Fruit fly (Drosophila melanogaster) whole organism, embryonic: ENCODE measurements around the gene CG14440.

Experiments
- Ada2b ChIP-seq: fragments of 200-800 bp; sonication (Bioruptor generic); IDR thresholded peaks from 2 replicates; pipeline ENCODE4 v1.3.6; 2022; ENCODE audit warnings: missing biosample characterization, missing genetic modification characterization
- Aef1 ChIP-seq: fragments of 200-800 bp; sonication (Bioruptor generic); IDR thresholded peaks from 3 replicates; pipeline ENCODE4 v1.3.6; 2022; ENCODE audit warnings: missing biosample characterization, missing genetic modification characterization
- B-H2 ChIP-seq: fragments of 200-800 bp; sonication (Bioruptor generic); optimal IDR thresholded peaks from 2 replicates; lab custom pipeline; 2018; ENCODE audit warnings: missing biosample characterization, mild to moderate bottlenecking, missing genetic modification characterization
- CG10462 ChIP-seq: fragments of 200-800 bp; sonication (Bioruptor generic); optimal IDR thresholded peaks from 2 replicates; lab custom pipeline; 2016; ENCODE audit warnings: missing biosample characterization, missing genetic modification characterization
- CG11723 ChIP-seq: fragments of 200-800 bp; sonication (Bioruptor generic); optimal IDR thresholded peaks from 2 replicates; lab custom pipeline; 2017; ENCODE audit warnings: missing biosample characterization, mild to moderate bottlenecking, missing genetic modification characterization
- CG12219 ChIP-seq: fragments of 200-800 bp; sonication (Bioruptor generic); optimal IDR thresholded peaks from 3 replicates; lab custom pipeline; 2018; ENCODE audit warnings: missing biosample characterization, mild to moderate bottlenecking, missing genetic modification characterization
- CG12769 ChIP-seq: fragments of 200-800 bp; sonication (Bioruptor generic); optimal IDR thresholded peaks from 2 replicates; lab custom pipeline; 2019; ENCODE audit warnings: missing biosample characterization, mild to moderate bottlenecking, missing genetic modification characterization, moderate library complexity
- CG13775 ChIP-seq: fragments of 200-800 bp; sonication (Bioruptor generic); optimal IDR thresholded peaks from 3 replicates; lab custom pipeline; 2017; ENCODE audit warnings: missing biosample characterization, mild to moderate bottlenecking, missing genetic modification characterization
- CG14050 ChIP-seq: fragments of 200-800 bp; sonication (Bioruptor generic); IDR thresholded peaks from 3 replicates; pipeline ENCODE4 v1.3.6; 2022; ENCODE audit warnings: missing biosample characterization, missing genetic modification characterization
- CG14710 ChIP-seq: fragments of 200-800 bp; sonication (Bioruptor generic); optimal IDR thresholded peaks from 3 replicates; lab custom pipeline; 2019; ENCODE audit warnings: missing biosample characterization, mild to moderate bottlenecking, missing genetic modification characterization, moderate library complexity
- CG15601 ChIP-seq: fragments of 200-800 bp; sonication (Bioruptor generic); optimal IDR thresholded peaks from 3 replicates; lab custom pipeline; 2019; ENCODE audit warnings: missing biosample characterization, mild to moderate bottlenecking, missing genetic modification characterization, moderate library complexity
- CG1603 ChIP-seq: fragments of 200-800 bp; sonication (Bioruptor generic); optimal IDR thresholded peaks from 2 replicates; lab custom pipeline; 2019; ENCODE audit warnings: missing biosample characterization, mild to moderate bottlenecking, missing genetic modification characterization, moderate library complexity
- CG2120 ChIP-seq: fragments of 200-800 bp; sonication (Bioruptor generic); optimal IDR thresholded peaks from 3 replicates; lab custom pipeline; 2016; ENCODE audit warnings: missing biosample characterization, missing genetic modification characterization
- CG30431 ChIP-seq: fragments of 200-800 bp; sonication (Bioruptor generic); optimal IDR thresholded peaks from 2 replicates; lab custom pipeline; 2017; ENCODE audit warnings: missing biosample characterization, missing genetic modification characterization
- CG33213 ChIP-seq: fragments of 200-800 bp; sonication (Bioruptor generic); optimal IDR thresholded peaks from 3 replicates; lab custom pipeline; 2016; ENCODE audit warnings: missing biosample characterization, missing genetic modification characterization
- CG33557 ChIP-seq: fragments of 200-800 bp; sonication (Bioruptor generic); optimal IDR thresholded peaks from 2 replicates; lab custom pipeline; 2019; ENCODE audit warnings: missing biosample characterization, mild to moderate bottlenecking, missing genetic modification characterization, moderate library complexity
- CG34224 ChIP-seq: fragments of 200-800 bp; sonication (Bioruptor generic); IDR thresholded peaks from 3 replicates; pipeline ENCODE4 v1.3.6; 2022; ENCODE audit warnings: missing biosample characterization, missing genetic modification characterization; ENCODE audit not compliant: partially characterized antibody
- CG6765 ChIP-seq: fragments of 200-800 bp; sonication (Bioruptor generic); optimal IDR thresholded peaks from 3 replicates; lab custom pipeline; 2017; ENCODE audit warnings: missing biosample characterization, mild to moderate bottlenecking, missing genetic modification characterization
- CG7963 ChIP-seq: fragments of 200-800 bp; sonication (Bioruptor generic); IDR thresholded peaks from 3 replicates; pipeline ENCODE4 v1.3.6; 2022; ENCODE audit warnings: missing biosample characterization, missing genetic modification characterization; ENCODE audit not compliant: partially characterized antibody
- CkIIα-i1 ChIP-seq: fragments of 200-800 bp; sonication (Bioruptor generic); IDR thresholded peaks from 2 replicates; pipeline ENCODE4 v1.3.6; 2022; ENCODE audit warnings: missing biosample characterization, missing genetic modification characterization
- CrebB ChIP-seq: fragments of 200-800 bp; sonication (Bioruptor generic); optimal IDR thresholded peaks from 3 replicates; lab custom pipeline; 2018; ENCODE audit warnings: missing biosample characterization, mild to moderate bottlenecking, missing genetic modification characterization
- E2f1 ChIP-seq: fragments of 200-800 bp; sonication (Bioruptor generic); IDR thresholded peaks from 2 replicates; pipeline ENCODE4 v1.3.6; 2022; ENCODE audit warnings: missing biosample characterization, missing genetic modification characterization
- Ets65A ChIP-seq: fragments of 200-800 bp; sonication (Bioruptor generic); peaks from one replicate; lab custom pipeline; 2016; ENCODE audit warnings: missing biosample characterization, missing genetic modification characterization
- Hr3 ChIP-seq: fragments of 200-800 bp; sonication (Bioruptor generic); optimal IDR thresholded peaks from 3 replicates; lab custom pipeline; 2016; ENCODE audit warnings: missing biosample characterization, missing genetic modification characterization
- Med ChIP-seq: fragments of 200-800 bp; sonication (Bioruptor generic); peaks from one replicate; lab custom pipeline; 2016; ENCODE audit warnings: missing biosample characterization, missing genetic modification characterization, mild to moderate bottlenecking, inconsistent platforms, moderate library complexity
- NC2β ChIP-seq: fragments of 200-800 bp; sonication (Bioruptor generic); optimal IDR thresholded peaks from 2 replicates; lab custom pipeline; 2016; ENCODE audit warnings: missing biosample characterization, missing genetic modification characterization
- Nf-YB ChIP-seq: fragments of 200-800 bp; sonication (Bioruptor generic); optimal IDR thresholded peaks from 3 replicates; lab custom pipeline; 2019; ENCODE audit warnings: missing biosample characterization, mild to moderate bottlenecking, missing genetic modification characterization, moderate library complexity
- Pdp1 ChIP-seq, 2 experiments: fragments of 200-800 bp; sonication (Bioruptor generic); optimal IDR thresholded peaks; 3 replicates each; lab custom pipeline; 2016; ENCODE audit warnings: missing biosample characterization in 2 of 2, missing genetic modification characterization in 2 of 2, mild to moderate bottlenecking in 1 of 2, moderate library complexity in 1 of 2
- Rx ChIP-seq: fragments of 200-800 bp; sonication (Bioruptor generic); IDR thresholded peaks from 2 replicates; pipeline ENCODE4 v1.3.6; 2022; ENCODE audit warnings: missing biosample characterization, missing genetic modification characterization
- Stat92E ChIP-seq, 3 experiments: fragments of >200 bp in 2 of 3; fragments of 200-800 bp in 1 of 3; sonication (Bioruptor generic) in 1 of 3; optimal IDR thresholded peaks; 2 replicates each; lab custom pipeline; 2017 to 2019; ENCODE audit warnings: missing biosample characterization in 3 of 3, missing genetic modification characterization in 3 of 3, mild to moderate bottlenecking in 1 of 3, moderate library complexity in 1 of 3
- Taf1 ChIP-seq: fragments of 200-800 bp; sonication (Bioruptor generic); IDR thresholded peaks from 2 replicates; pipeline ENCODE4 v1.3.6; 2022; ENCODE audit warnings: missing biosample characterization, missing genetic modification characterization
- Xrp1 ChIP-seq: fragments of 200-800 bp; sonication (Bioruptor generic); IDR thresholded peaks from 2 replicates; pipeline ENCODE4 v1.3.6; 2022; ENCODE audit warnings: missing biosample characterization, missing genetic modification characterization
- bbx ChIP-seq: fragments of 200-800 bp; sonication (Bioruptor generic); IDR thresholded peaks from 2 replicates; pipeline ENCODE4 v1.3.6; 2022; ENCODE audit warnings: missing biosample characterization, missing genetic modification characterization; ENCODE audit not compliant: partially characterized antibody
- cg ChIP-seq: fragments of 200-800 bp; sonication (Bioruptor generic); optimal IDR thresholded peaks from 3 replicates; lab custom pipeline; 2019; ENCODE audit warnings: missing biosample characterization, mild to moderate bottlenecking, missing genetic modification characterization, moderate library complexity
- chif ChIP-seq, 2 experiments: fragments of 200-800 bp; sonication (Bioruptor generic); optimal IDR thresholded peaks; 3 replicates each; lab custom pipeline; 2016; ENCODE audit warnings: missing biosample characterization in 2 of 2, missing genetic modification characterization in 2 of 2
- chinmo ChIP-seq: fragments of 200-800 bp; sonication (Bioruptor generic); IDR thresholded peaks from 4 replicates; pipeline ENCODE4 v1.3.6; 2022; ENCODE audit warnings: missing biosample characterization, missing genetic modification characterization; ENCODE audit not compliant: partially characterized antibody
- lilli ChIP-seq: fragments of 200-800 bp; sonication (Bioruptor generic); optimal IDR thresholded peaks from 3 replicates; lab custom pipeline; 2016; ENCODE audit warnings: missing biosample characterization, missing genetic modification characterization
- nau ChIP-seq: fragments of 200-800 bp; sonication (Bioruptor generic); optimal IDR thresholded peaks from 3 replicates; lab custom pipeline; 2017; ENCODE audit warnings: missing biosample characterization, mild to moderate bottlenecking, missing genetic modification characterization, missing genetic modification reagents
- onecut ChIP-seq: fragments of 200-800 bp; sonication (Bioruptor generic); IDR thresholded peaks from 2 replicates; pipeline ENCODE4 v1.3.6; 2022; ENCODE audit warnings: missing biosample characterization, missing genetic modification characterization
- otp ChIP-seq: fragments of 200-800 bp; sonication (Bioruptor generic); IDR thresholded peaks from 3 replicates; pipeline ENCODE4, ENCODE4 v1.3.6; 2022; ENCODE audit warnings: missing biosample characterization, missing genetic modification characterization
- pfk ChIP-seq: fragments of 200-800 bp; sonication (Bioruptor generic); optimal IDR thresholded peaks from 2 replicates; lab custom pipeline; 2018; ENCODE audit warnings: missing biosample characterization, mild to moderate bottlenecking, missing genetic modification characterization, moderate library complexity
- schlank ChIP-seq: fragments of 200-800 bp; sonication (Bioruptor generic); optimal IDR thresholded peaks from 2 replicates; lab custom pipeline; 2018; ENCODE audit warnings: missing biosample characterization, mild to moderate bottlenecking, missing genetic modification characterization
- scrt ChIP-seq: fragments of 200-800 bp; sonication (Bioruptor generic); optimal IDR thresholded peaks from 2 replicates; lab custom pipeline; 2018; ENCODE audit warnings: missing biosample characterization, mild to moderate bottlenecking, missing genetic modification characterization, moderate library complexity
- sima ChIP-seq: fragments of 200-800 bp; sonication (Bioruptor generic); optimal IDR thresholded peaks from 2 replicates; lab custom pipeline; 2016; ENCODE audit warnings: missing biosample characterization, missing genetic modification characterization
- slbo ChIP-seq: fragments of 200-800 bp; sonication (Bioruptor generic); IDR thresholded peaks from 2 replicates; pipeline ENCODE4 v1.3.6; 2022; ENCODE audit warnings: missing biosample characterization, missing genetic modification characterization
- ttk ChIP-seq: fragments of 200-800 bp; sonication (Bioruptor generic); IDR thresholded peaks from 2 replicates; pipeline ENCODE4 v2.1.2; 2022; ENCODE audit warnings: missing biosample characterization, missing genetic modification characterization
- usp ChIP-seq: fragments of >200 bp; optimal IDR thresholded peaks from 2 replicates; lab custom pipeline; 2017; ENCODE audit warnings: missing biosample characterization, missing genetic modification characterization
- wor ChIP-seq: fragments of 200-800 bp; sonication (Bioruptor generic); IDR thresholded peaks from 2 replicates; pipeline ENCODE4 v1.3.6; 2022; ENCODE audit warnings: missing biosample characterization, missing genetic modification characterization
- zfh2 ChIP-seq: fragments of 200-800 bp; sonication (Bioruptor generic); optimal IDR thresholded peaks from 2 replicates; lab custom pipeline; 2016; ENCODE audit warnings: missing biosample characterization, missing genetic modification characterization

CG14440 gene

DNA sequence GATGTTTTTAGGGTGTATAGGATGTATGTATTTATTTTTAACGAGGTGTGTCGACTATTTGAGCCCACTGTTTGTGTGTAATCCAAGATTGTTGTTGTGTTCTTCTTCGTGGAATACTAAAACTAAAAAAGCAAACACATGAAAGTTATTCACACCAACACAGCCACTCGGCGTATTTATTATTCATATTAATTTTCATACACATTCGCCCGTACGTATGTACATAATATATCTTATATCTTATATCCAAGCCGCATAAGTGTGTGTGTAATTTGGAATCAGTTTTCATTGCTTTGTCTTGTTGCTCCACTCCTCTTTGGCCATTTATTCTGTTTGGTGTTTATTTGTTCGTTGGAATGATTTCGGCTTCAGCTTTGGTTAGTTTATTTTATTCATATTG is 12.3 kb upstream of the CG14440 start (continued):
- TF ChIP-seq Nf-YB = no peak
- peak in 1 of 3 experiments; percentile 48 for TF ChIP-seq Stat92E (GFP tag; optimal IDR thresholded peaks at IDR 0.05; lab: Kevin White, UChicago)
- TF ChIP-seq CG34224 (GFP tag; lab: Robert Waterston, UW) = no peak
- TF ChIP-seq Aef1 (GFP tag; lab: Robert Waterston, UW) = no peak
- no peak for TF ChIP-seq CG6765 (GFP tag; lab: Kevin White, UChicago)
- TF ChIP-seq otp (GFP tag; lab: Robert Waterston, UW) = peak; percentile 40; the same call in 1 of the 3 replicates
- no peak for TF ChIP-seq slbo (GFP tag; lab: Robert Waterston, UW)
- no peak for TF ChIP-seq CkIIα-i1 (GFP tag; lab: Robert Waterston, UW)
- TF ChIP-seq cg (GFP tag; lab: Kevin White, UChicago) = peak; percentile 31
- no peak for TF ChIP-seq CG13775
- no peak for TF ChIP-seq nau
- TF ChIP-seq chinmo (GFP tag; lab: Robert Waterston, UW) = 0 out of 4 replicates have a peak, but pooled peaks have one; percentile 29
- TF ChIP-seq CG33213 (GFP tag; lab: Kevin White, UChicago) = no peak
- no peak for TF ChIP-seq zfh2
- no peak for TF ChIP-seq bbx (GFP tag; lab: Robert Waterston, UW)
- peak; percentile 25 for TF ChIP-seq CG12769 (tag; lab: Kevin White, UChicago)
- no peak for TF ChIP-seq usp (GFP tag; lab: Kevin White, UChicago)
- no peak for TF ChIP-seq chif (GFP tag; optimal IDR thresholded peaks at IDR 0.05; lab: Kevin White, UChicago)
- no peak for TF ChIP-seq CG15601 (tag; lab: Kevin White, UChicago)
- no peak for TF ChIP-seq Xrp1 (GFP tag; lab: Robert Waterston, UW)
- TF ChIP-seq CG30431 (GFP tag; lab: Kevin White, UChicago) = no peak
- TF ChIP-seq wor = no peak
- peak; percentile 73 for TF ChIP-seq Med
- no peak for TF ChIP-seq Hr3 (GFP tag; lab: Kevin White, UChicago)

DNA sequence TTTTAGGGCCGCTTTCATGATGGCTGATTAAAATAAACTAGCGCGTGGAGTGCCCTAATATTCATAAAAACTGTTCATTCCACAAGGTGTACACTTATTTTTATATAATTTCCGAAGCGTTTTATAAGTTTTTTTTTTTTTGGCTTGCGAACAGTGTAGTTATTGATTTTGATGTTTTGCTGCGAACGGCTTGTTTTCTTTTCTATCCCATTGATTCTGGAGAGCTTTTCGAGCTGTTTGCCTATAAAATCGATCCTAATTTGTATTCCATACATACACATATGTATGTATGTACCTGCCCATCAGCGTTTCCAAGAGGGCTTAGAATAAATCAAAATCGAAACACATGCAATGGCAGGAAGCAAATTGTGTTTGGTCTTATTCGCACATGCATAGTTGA is 11.9 kb upstream of the CG14440 start:
- TF ChIP-seq Ada2b = no peak
- no peak for TF ChIP-seq CG11723 (GFP tag; lab: Kevin White, UChicago)
- TF ChIP-seq CG1603 = no peak
- TF ChIP-seq pfk = no peak
- TF ChIP-seq CrebB (tag; lab: Kevin White, UChicago) = no peak
- no peak for TF ChIP-seq CG14050 (GFP tag; lab: Robert Waterston, UW)
- peak; percentile 63 for TF ChIP-seq onecut
- TF ChIP-seq Ets65A (GFP tag; lab: Kevin White, UChicago) = no peak
- peak in 1 of 2 experiments; percentile 34 for TF ChIP-seq Pdp1 (GFP tag; optimal IDR thresholded peaks at IDR 0.05; lab: Kevin White, UChicago)
- no peak for TF ChIP-seq ttk (GFP tag; lab: Robert Waterston, UW)

DNA sequence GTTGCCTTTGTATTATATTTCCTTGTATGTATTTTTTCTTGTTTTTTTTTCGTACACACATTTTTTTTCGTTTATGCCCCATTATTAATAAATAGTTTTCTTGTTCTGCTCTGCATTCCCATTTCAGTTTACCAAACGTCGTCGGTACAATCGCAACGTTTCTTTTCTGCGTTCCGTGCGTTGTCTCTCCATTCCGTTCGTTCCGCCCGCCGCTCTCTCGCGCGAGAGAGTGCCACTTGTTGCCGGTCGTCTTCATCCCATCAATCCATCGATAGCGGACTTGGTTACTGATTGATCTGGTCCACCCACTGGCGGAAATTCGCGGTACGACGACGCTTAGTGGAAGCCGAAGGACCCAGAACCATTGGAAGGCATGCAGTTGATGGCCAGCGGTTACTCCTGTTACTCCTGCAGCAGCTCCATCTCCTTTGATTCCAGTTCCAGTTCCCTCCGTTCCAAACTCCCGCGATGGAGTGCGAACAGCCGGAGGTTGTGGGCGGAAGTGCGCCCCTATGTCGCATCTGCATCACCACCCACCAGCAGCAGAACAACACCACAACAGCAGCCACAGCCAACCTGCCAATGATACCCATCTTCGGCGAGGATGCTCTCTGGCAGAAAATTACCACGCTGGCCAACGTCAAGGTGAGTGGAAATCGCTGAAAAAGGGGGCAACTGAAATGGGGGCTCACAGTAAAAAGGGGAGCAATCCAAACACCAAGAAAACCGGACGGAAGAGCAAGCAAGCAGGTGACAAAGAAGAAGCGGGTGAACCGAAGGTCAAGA is 11.1 kb upstream of the CG14440 start:
- TF ChIP-seq CG12219 (GFP tag; lab: Kevin White, UChicago) = no peak
- TF ChIP-seq E2f1 (GFP tag; lab: Robert Waterston, UW) = no peak
- TF ChIP-seq Taf1 (GFP tag; lab: Robert Waterston, UW) = no peak
- no peak for TF ChIP-seq CG2120 (GFP tag; lab: Kevin White, UChicago)
- no peak for TF ChIP-seq B-H2 (GFP tag; lab: Kevin White, UChicago)
- no peak for TF ChIP-seq schlank (tag; lab: Kevin White, UChicago)
- no peak for TF ChIP-seq lilli
- no peak for TF ChIP-seq sima
- no peak for TF ChIP-seq NC2β
- TF ChIP-seq scrt (GFP tag; lab: Kevin White, UChicago) = peak; percentile 22
- TF ChIP-seq CG7963 = no peak
- TF ChIP-seq Rx (GFP tag; lab: Robert Waterston, UW) = no peak
- TF ChIP-seq CG10462 (GFP tag; lab: Kevin White, UChicago) = no peak
- TF ChIP-seq CG14710 = no peak
- no peak for TF ChIP-seq CG33557 (GFP tag; lab: Kevin White, UChicago)
